Fruit fly (Drosophila melanogaster): ENCODE measurements around the gene CG4041.

The CG4041 gene

DNA sequence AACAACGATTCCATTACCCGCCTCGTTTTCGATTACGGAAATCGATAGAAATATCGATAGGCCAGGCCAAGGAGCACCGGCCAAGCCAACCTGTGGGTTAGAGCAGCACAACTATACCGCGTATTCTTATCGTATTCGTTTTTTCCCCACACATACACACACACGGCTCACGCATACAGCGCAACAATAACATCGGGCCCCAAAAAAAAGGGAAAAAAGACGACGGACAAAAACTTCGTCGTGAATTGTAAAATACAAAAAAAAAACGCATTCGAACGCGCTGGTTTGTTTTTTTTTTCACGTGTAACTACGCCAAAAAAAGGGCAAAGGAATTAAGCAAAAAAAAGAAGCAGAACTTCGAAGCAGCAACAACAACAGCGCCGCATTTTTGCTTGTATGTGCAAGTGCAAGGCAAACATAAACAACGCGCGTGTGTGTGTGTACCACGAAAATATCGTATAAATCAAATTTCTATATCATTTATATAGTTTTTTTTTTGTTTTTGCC, 9.3 kb downstream of the CG4041 start, which contains the start of gene CG32772:
CG32772 (plus strand) TSS at position 177 of the 507 bp plus-strand sequence.
- TF ChIP-seq pan (optimal IDR thresholded peaks at IDR 0.05): no peak
- peak; percentile 58 for TF ChIP-seq CG8478 (optimal IDR thresholded peaks at IDR 0.05)

DNA sequence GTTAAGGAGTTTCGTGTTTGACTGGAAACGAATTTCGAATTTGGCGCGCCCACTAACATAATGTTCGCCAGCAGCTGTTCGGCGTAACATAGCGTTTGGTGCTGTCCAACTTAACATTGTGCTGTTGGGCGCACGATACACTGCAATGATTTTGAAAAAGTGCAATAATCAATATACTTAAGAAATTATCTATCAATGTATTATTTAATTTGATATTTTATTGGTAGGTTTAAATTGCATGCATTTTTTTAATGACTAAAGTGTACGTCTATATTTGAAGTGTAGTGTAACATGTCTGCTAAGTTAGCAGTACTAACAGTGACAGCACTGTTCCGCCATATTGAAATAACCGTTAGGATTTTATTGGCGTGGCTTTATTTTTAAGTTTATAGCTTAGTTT, 11.7 kb downstream of the CG4041 start, which contains the start of gene CG6927:
CG6927 (plus strand) TSS at position 328 of the 400 bp plus-strand sequence.
- no peak for TF ChIP-seq EcR (GFP tag; optimal IDR thresholded peaks at IDR 0.05)
- TF ChIP-seq CG8478 (optimal IDR thresholded peaks at IDR 0.05): no peak
- no peak for TF ChIP-seq pan (optimal IDR thresholded peaks at IDR 0.05)
- TF ChIP-seq Dll (optimal IDR thresholded peaks at IDR 0.05): no peak
- no peak for TF ChIP-seq usp (GFP tag; optimal IDR thresholded peaks at IDR 0.05)
- no peak for TF ChIP-seq psq (optimal IDR thresholded peaks at IDR 0.05)

DNA sequence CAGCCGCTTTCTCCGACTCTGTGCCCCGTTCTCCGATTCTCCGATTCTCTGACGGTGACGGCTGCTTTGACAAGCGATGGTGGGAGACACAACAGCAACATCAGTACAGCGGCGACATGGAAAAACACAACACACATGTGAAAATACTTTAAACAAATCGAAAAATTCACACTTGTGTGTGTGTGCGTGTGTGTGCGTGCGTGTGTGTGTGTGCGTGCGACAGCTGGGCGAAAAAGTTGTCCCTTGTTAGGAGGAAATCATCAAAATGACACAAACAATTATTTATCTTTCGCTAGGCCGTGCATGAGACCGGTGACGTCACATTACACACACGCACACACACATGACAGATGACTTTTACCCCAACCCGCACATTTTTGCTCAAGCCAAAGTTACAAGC, 21.4 kb downstream of the CG4041 start:
- no peak for TF ChIP-seq psq (optimal IDR thresholded peaks at IDR 0.05)
- no peak for TF ChIP-seq pan (optimal IDR thresholded peaks at IDR 0.05)

dm6 chrX:4894596-4894995, 23.7 kb downstream of the CG4041 start:
- no peak for TF ChIP-seq usp (GFP tag; optimal IDR thresholded peaks at IDR 0.05)
- no peak for TF ChIP-seq psq (optimal IDR thresholded peaks at IDR 0.05)
- TF ChIP-seq pan (optimal IDR thresholded peaks at IDR 0.05): no peak
- TF ChIP-seq Dll (optimal IDR thresholded peaks at IDR 0.05): no peak
- no peak for TF ChIP-seq EcR (GFP tag; optimal IDR thresholded peaks at IDR 0.05)
- no peak for TF ChIP-seq CG8478 (optimal IDR thresholded peaks at IDR 0.05)

DNA sequence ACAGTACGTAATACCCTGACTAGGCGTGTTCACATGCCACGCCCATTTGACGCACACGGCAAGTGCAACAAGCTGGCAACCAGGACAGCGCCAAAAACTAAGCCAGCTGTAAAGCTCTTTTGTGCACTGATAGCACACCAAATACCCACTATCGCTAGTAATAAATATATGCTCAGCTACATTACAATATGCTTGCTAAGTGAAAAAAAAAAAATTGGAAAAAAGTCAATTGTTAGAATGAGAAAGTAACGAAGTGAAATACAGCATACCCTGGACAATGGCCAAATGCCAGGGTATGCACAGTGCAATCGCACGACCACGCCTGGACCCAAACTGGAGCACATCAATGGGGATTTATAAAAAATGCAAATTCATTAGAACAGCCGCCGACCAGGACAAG, 32.4 kb downstream of the CG4041 start:
- TF ChIP-seq pan (optimal IDR thresholded peaks at IDR 0.05): no peak
- no peak for TF ChIP-seq psq (optimal IDR thresholded peaks at IDR 0.05)
- no peak for TF ChIP-seq CG8478 (optimal IDR thresholded peaks at IDR 0.05)
- TF ChIP-seq Dll (optimal IDR thresholded peaks at IDR 0.05): no peak
- TF ChIP-seq usp (GFP tag; optimal IDR thresholded peaks at IDR 0.05): no peak
- TF ChIP-seq EcR (GFP tag; optimal IDR thresholded peaks at IDR 0.05): no peak

DNA sequence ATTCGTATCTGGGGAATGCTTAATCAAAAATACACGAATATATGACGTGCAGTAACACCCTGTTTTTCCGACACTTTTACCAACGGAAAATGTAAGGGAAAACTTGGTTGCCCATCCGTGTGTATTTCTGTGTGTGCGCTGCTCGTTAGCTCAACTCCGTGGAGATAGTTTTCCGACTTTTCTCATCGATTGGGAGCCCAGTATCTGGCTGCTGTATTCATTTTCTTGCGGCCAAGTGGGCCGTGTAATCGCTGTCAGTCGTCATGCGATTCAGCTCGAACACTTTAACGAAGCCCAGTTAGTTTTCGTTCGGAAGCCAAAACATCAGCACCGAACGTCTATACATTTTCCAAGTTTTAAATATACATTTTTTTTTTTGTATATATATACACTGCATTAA, 42.9 kb downstream of the CG4041 start, which contains the start of gene boil:
boil (plus strand) TSS at position 301 of the 400 bp plus-strand sequence.
- TF ChIP-seq psq (optimal IDR thresholded peaks at IDR 0.05) (no peak), Dll (optimal IDR thresholded peaks at IDR 0.05) (no peak), CG8478 (optimal IDR thresholded peaks at IDR 0.05) (no peak), pan (optimal IDR thresholded peaks at IDR 0.05) (no peak), EcR (GFP tag; optimal IDR thresholded peaks at IDR 0.05) (no peak), usp (GFP tag; optimal IDR thresholded peaks at IDR 0.05) (no peak)
